Fruit fly (Drosophila melanogaster) whole organism, pupa: Measurements from ENCODE around the gene CG43085.

ENCODE experiments used
- CG10348 ChIP-seq: fragments of 200-800 bp; sonication (Bioruptor generic); IDR thresholded peaks from 2 replicates; pipeline ENCODE4 v1.3.6; 2022; ENCODE audit warnings: missing biosample characterization, missing genetic modification characterization
- CG12605 ChIP-seq: fragments of 200-800 bp; sonication (Bioruptor generic); IDR thresholded peaks from 2 replicates; pipeline ENCODE4 v1.3.6; 2022; ENCODE audit warnings: missing biosample characterization, missing genetic modification characterization
- CG13204 ChIP-seq: fragments of 200-800 bp; sonication (Bioruptor generic); optimal IDR thresholded peaks from 2 replicates; lab custom pipeline; 2018; ENCODE audit warnings: missing biosample characterization, mild to moderate bottlenecking, missing genetic modification characterization, moderate library complexity
- CG15710 ChIP-seq: fragments of 200-800 bp; sonication (Bioruptor generic); optimal IDR thresholded peaks from 2 replicates; lab custom pipeline; 2018; ENCODE audit warnings: missing biosample characterization, mild to moderate bottlenecking, missing genetic modification characterization, moderate library complexity
- CG34367 ChIP-seq: fragments of 200-800 bp; sonication (Bioruptor generic); optimal IDR thresholded peaks from 2 replicates; lab custom pipeline; 2018; ENCODE audit warnings: missing biosample characterization, mild to moderate bottlenecking, missing genetic modification characterization
- CG4496 ChIP-seq: fragments of 200-800 bp; sonication (Bioruptor generic); IDR thresholded peaks from 3 replicates; pipeline ENCODE4 v1.3.6; 2022; ENCODE audit warnings: missing biosample characterization, missing genetic modification characterization
- CG8159 ChIP-seq: fragments of 200-800 bp; sonication (Bioruptor generic); optimal IDR thresholded peaks from 3 replicates; lab custom pipeline; 2018; ENCODE audit warnings: missing biosample characterization, mild to moderate bottlenecking, missing genetic modification characterization, moderate library complexity
- CG9948 ChIP-seq: fragments of 200-800 bp; sonication (Bioruptor generic); optimal IDR thresholded peaks from 2 replicates; lab custom pipeline; 2018; ENCODE audit warnings: missing biosample characterization, mild to moderate bottlenecking, missing genetic modification characterization, moderate library complexity
- Ets98B ChIP-seq: fragments of 200-800 bp; sonication (Bioruptor generic); IDR thresholded peaks from 2 replicates; pipeline ENCODE4 v1.3.6; 2022; ENCODE audit warnings: missing biosample characterization, missing genetic modification characterization
- Pif1A ChIP-seq: fragments of 200-800 bp; sonication (Bioruptor generic); optimal IDR thresholded peaks from 3 replicates; lab custom pipeline; 2016; ENCODE audit warnings: missing biosample characterization, missing genetic modification characterization
- Pif1B ChIP-seq: fragments of 200-800 bp; sonication (Bioruptor generic); optimal IDR thresholded peaks from 3 replicates; lab custom pipeline; 2016; ENCODE audit warnings: missing biosample characterization, missing genetic modification characterization
- fd96Ca ChIP-seq: fragments of 200-800 bp; sonication (Bioruptor generic); IDR thresholded peaks from 3 replicates; pipeline ENCODE4 v1.3.6; 2022; ENCODE audit warnings: missing biosample characterization, missing genetic modification characterization
- gl ChIP-seq: fragments of 200-800 bp; sonication (Bioruptor generic); optimal IDR thresholded peaks from 2 replicates; lab custom pipeline; 2018; ENCODE audit warnings: missing biosample characterization, mild to moderate bottlenecking, missing genetic modification characterization

dm6 chr3L:17595810-17596561 is 50.6 kb downstream of the CG43085 start:
- TF ChIP-seq Ets98B (no peak), fd96Ca (no peak), CG10348 (GFP tag; lab: Robert Waterston, UW) (no peak), CG8159 (no peak), CG12605 (GFP tag; lab: Robert Waterston, UW) (no peak), CG15710 (tag; lab: Kevin White, UChicago) (no peak), Pif1B (GFP tag; lab: Kevin White, UChicago) (no peak), CG9948 (tag; lab: Kevin White, UChicago) (no peak), gl (tag; lab: Kevin White, UChicago) (no peak), Pif1A (no peak), CG13204 (GFP tag; lab: Kevin White, UChicago) (peak; percentile 53), CG34367 (no peak), CG4496 (GFP tag; lab: Robert Waterston, UW) (no peak)
